Fruit fly (Drosophila melanogaster) whole organism, pupa: Measurements from ENCODE around the gene Rcd2.
A peak's percentile ranks its signal among the peaks of the same experiment; 100 is the strongest.

ENCODE experiments used
- CG12605 ChIP-seq: fragments of 200-800 bp; sonication (Bioruptor generic); IDR thresholded peaks from 2 replicates; pipeline ENCODE4 v1.3.6; 2022; ENCODE audit warnings: missing biosample characterization, missing genetic modification characterization
- CG13204 ChIP-seq: fragments of 200-800 bp; sonication (Bioruptor generic); optimal IDR thresholded peaks from 2 replicates; lab custom pipeline; 2018; ENCODE audit warnings: missing biosample characterization, mild to moderate bottlenecking, missing genetic modification characterization, moderate library complexity
- CG14655 ChIP-seq: fragments of 200-800 bp; sonication (Bioruptor generic); optimal IDR thresholded peaks from 3 replicates; lab custom pipeline; 2017; ENCODE audit warnings: mild to moderate bottlenecking, missing biosample characterization, missing genetic modification reagents, missing genetic modification characterization
- CG15710 ChIP-seq: fragments of 200-800 bp; sonication (Bioruptor generic); optimal IDR thresholded peaks from 2 replicates; lab custom pipeline; 2018; ENCODE audit warnings: missing biosample characterization, mild to moderate bottlenecking, missing genetic modification characterization, moderate library complexity
- CG17806 ChIP-seq: fragments of 200-800 bp; sonication (Bioruptor generic); optimal IDR thresholded peaks from 2 replicates; lab custom pipeline; 2018; ENCODE audit warnings: missing biosample characterization, mild to moderate bottlenecking, missing genetic modification characterization, moderate library complexity
- CG34367 ChIP-seq: fragments of 200-800 bp; sonication (Bioruptor generic); optimal IDR thresholded peaks from 2 replicates; lab custom pipeline; 2018; ENCODE audit warnings: missing biosample characterization, mild to moderate bottlenecking, missing genetic modification characterization
- CG4496 ChIP-seq: fragments of 200-800 bp; sonication (Bioruptor generic); IDR thresholded peaks from 3 replicates; pipeline ENCODE4 v1.3.6; 2022; ENCODE audit warnings: missing biosample characterization, missing genetic modification characterization
- CG8159 ChIP-seq: fragments of 200-800 bp; sonication (Bioruptor generic); optimal IDR thresholded peaks from 3 replicates; lab custom pipeline; 2018; ENCODE audit warnings: missing biosample characterization, mild to moderate bottlenecking, missing genetic modification characterization, moderate library complexity
- CG8301 ChIP-seq: fragments of 200-800 bp; sonication (Bioruptor generic); optimal IDR thresholded peaks from 2 replicates; lab custom pipeline; 2018; ENCODE audit warnings: missing biosample characterization, mild to moderate bottlenecking, missing genetic modification characterization
- CG9948 ChIP-seq: fragments of 200-800 bp; sonication (Bioruptor generic); optimal IDR thresholded peaks from 2 replicates; lab custom pipeline; 2018; ENCODE audit warnings: missing biosample characterization, mild to moderate bottlenecking, missing genetic modification characterization, moderate library complexity
- D1 ChIP-seq: fragments of 200-800 bp; sonication (Bioruptor generic); optimal IDR thresholded peaks from 2 replicates; lab custom pipeline; 2018; ENCODE audit warnings: missing biosample characterization, mild to moderate bottlenecking, missing genetic modification characterization, moderate library complexity
- Ets98B ChIP-seq: fragments of 200-800 bp; sonication (Bioruptor generic); IDR thresholded peaks from 2 replicates; pipeline ENCODE4 v1.3.6; 2022; ENCODE audit warnings: missing biosample characterization, missing genetic modification characterization

dm6 chr3L:20562649-20563048 is 22.4 kb upstream of the Rcd2 start:
- peak; percentile 46 for TF ChIP-seq CG8301 (tag; lab: Kevin White, UChicago)
- TF ChIP-seq CG13204 (GFP tag; lab: Kevin White, UChicago) = no peak
- peak; percentile 15 for TF ChIP-seq CG15710 (tag; lab: Kevin White, UChicago)
- no peak for TF ChIP-seq CG34367
- TF ChIP-seq Ets98B (GFP tag; lab: Robert Waterston, UW) = no peak
- no peak for TF ChIP-seq D1 (tag; lab: Kevin White, UChicago)
- no peak for TF ChIP-seq CG12605 (GFP tag; lab: Robert Waterston, UW)
- TF ChIP-seq CG14655 (GFP tag; lab: Kevin White, UChicago) = peak; percentile 56
- peak; percentile 34 for TF ChIP-seq CG9948 (tag; lab: Kevin White, UChicago)
- TF ChIP-seq CG8159 (tag; lab: Kevin White, UChicago) = peak; percentile 25
- TF ChIP-seq CG17806 (tag; lab: Kevin White, UChicago) = peak; percentile 29
- TF ChIP-seq CG4496 = no peak
